Worm (Caenorhabditis elegans): ENCODE results near the gene F40F11.3.

Gene F40F11.3

DNA sequence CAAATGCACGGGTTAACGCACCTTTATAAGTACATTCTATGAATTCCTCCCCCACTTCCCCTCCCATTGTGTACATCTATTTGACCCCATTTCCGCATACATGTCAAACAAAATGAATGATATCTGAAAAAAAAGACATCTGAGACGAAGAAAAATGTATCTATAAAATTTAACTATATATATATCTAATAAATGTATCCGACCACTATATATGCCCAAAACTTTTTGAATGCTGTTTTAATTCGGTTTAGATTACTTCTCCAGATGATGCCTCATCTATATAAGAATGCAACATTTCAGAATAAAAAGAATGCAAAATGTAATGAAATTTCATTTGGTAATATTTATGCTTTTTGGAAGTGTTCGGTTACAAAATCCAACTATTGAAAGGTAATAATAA lies 15.3 kb downstream of the F40F11.3 start, which contains the start of gene rib-1 (continued):
- TF ChIP-seq unc-62 (GFP tag; optimal IDR thresholded peaks at IDR 0.05) (no peak), lin-26 (GFP tag; IDR thresholded peaks at IDR 0.05) (no peak)

DNA sequence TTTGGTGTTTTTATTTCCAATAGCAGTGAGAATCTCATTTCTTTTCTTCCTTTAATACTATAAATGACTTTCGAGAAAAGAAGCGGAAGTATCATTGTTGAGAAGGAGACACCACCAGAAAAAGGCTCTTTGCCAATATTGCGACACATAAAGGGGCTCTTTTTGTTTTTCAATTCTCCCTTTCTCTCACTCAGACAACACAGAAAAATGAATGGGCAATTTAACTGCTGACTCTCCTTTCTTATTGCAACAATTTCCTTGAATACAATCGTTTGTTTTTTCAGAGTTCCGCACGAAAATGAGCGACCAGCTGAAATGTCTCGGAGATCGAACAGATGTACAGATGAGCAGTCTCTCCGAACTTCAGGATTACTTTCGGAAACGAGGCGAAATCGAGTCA lies 19.5 kb downstream of the F40F11.3 start:
- TF ChIP-seq F55B11.4 (tag; optimal IDR thresholded peaks at IDR 0.05; ENCODE audit: borderline replicate concordance, insufficient read depth) (no peak), nhr-80 (tag; optimal IDR thresholded peaks at IDR 0.05) (no peak), F57A8.1 (GFP tag; optimal IDR thresholded peaks at IDR 0.05) (no peak), lir-1 (GFP tag; conservative IDR thresholded peaks at IDR 0.05) (no peak)

- TF ChIP-seq ceh-91 (GFP tag; IDR thresholded peaks at IDR 0.05), result no peak
- TF ChIP-seq B0336.3 (GFP tag; IDR thresholded peaks at IDR 0.05), result no peak
- TF ChIP-seq madf-10 (tag; optimal IDR thresholded peaks at IDR 0.05), result no peak
- no peak for TF ChIP-seq Y53F4B.3 (GFP tag; IDR thresholded peaks at IDR 0.05)
Measured at ce11 chrIV:11572524-11572923, 21.3 kb downstream of the F40F11.3 start.

ce11 chrIV:11571374-11571839 lies 22.4 kb downstream of the F40F11.3 start:
- TF ChIP-seq mcd-1 (GFP tag; IDR thresholded peaks at IDR 0.05) (no peak), somi-1 (GFP tag; optimal IDR thresholded peaks at IDR 0.05) (peak; percentile 2), ekl-4 (GFP tag; IDR thresholded peaks at IDR 0.05) (peak; percentile 18; the same call in 1 of the 2 replicates), ZK185.1 (tag; optimal IDR thresholded peaks at IDR 0.05; ENCODE audit: poor library complexity, severe bottlenecking) (no peak), F37B4.10 (GFP tag; IDR thresholded peaks at IDR 0.05) (no peak), zfh-2 (GFP tag; conservative IDR thresholded peaks at IDR 0.05) (0 out of 2 replicates have a peak, but pooled peaks have one; percentile 4)

DNA sequence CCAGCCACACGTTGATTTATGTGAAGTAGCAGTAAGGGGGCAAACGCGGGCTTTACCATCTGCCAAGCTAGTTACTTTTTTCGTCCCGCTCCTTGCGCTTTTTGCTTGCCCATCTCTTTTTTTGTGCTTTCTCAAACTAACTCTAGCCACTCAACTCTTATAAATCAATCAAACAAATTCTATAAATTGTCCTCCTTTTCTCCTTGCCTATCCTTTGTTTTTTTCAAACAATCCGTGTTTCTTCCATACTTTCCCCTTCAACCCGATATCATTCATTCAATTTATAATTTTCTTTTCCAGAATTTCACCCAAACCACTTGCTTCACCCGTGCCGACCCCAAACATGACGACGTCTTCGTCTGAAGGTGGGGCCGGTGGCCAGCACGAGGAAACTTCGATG lies 23.6 kb downstream of the F40F11.3 start, which contains the start of gene srgp-1:
Gene srgp-1 (plus strand): TSS at position 301 of the 400 bp plus-strand sequence.
- TF ChIP-seq F57C9.4 (tag; optimal IDR thresholded peaks at IDR 0.05), result no peak
- TF ChIP-seq atf-7 (tag; optimal IDR thresholded peaks at IDR 0.05), result no peak
- no peak for TF ChIP-seq nhr-179 (tag; optimal IDR thresholded peaks at IDR 0.05)
- TF ChIP-seq madf-10 (tag; optimal IDR thresholded peaks at IDR 0.05), result no peak
- no peak for TF ChIP-seq nfya-1 (tag; optimal IDR thresholded peaks at IDR 0.05; ENCODE audit: borderline replicate concordance, insufficient read depth)
- TF ChIP-seq rcor-1 (GFP tag; IDR thresholded peaks at IDR 0.05), result no peak
- TF ChIP-seq Y79H2A.3 (GFP tag; conservative IDR thresholded peaks at IDR 0.05), result no peak
- TF ChIP-seq somi-1 (GFP tag; optimal IDR thresholded peaks at IDR 0.05), result no peak

- TF ChIP-seq nhr-120 (GFP tag; IDR thresholded peaks at IDR 0.05) (no peak), Y79H2A.3 (GFP tag; conservative IDR thresholded peaks at IDR 0.05) (no peak), ccch-3 (GFP tag; optimal IDR thresholded peaks at IDR 0.05) (no peak), zim-3 (tag; optimal IDR thresholded peaks at IDR 0.05) (no peak), madf-6 (GFP tag; IDR thresholded peaks at IDR 0.05) (no peak), ZK185.1 (tag; optimal IDR thresholded peaks at IDR 0.05; ENCODE audit: poor library complexity, severe bottlenecking) (no peak)
Measured at ce11 chrIV:11569795-11570194, 24.0 kb downstream of the F40F11.3 start.

DNA sequence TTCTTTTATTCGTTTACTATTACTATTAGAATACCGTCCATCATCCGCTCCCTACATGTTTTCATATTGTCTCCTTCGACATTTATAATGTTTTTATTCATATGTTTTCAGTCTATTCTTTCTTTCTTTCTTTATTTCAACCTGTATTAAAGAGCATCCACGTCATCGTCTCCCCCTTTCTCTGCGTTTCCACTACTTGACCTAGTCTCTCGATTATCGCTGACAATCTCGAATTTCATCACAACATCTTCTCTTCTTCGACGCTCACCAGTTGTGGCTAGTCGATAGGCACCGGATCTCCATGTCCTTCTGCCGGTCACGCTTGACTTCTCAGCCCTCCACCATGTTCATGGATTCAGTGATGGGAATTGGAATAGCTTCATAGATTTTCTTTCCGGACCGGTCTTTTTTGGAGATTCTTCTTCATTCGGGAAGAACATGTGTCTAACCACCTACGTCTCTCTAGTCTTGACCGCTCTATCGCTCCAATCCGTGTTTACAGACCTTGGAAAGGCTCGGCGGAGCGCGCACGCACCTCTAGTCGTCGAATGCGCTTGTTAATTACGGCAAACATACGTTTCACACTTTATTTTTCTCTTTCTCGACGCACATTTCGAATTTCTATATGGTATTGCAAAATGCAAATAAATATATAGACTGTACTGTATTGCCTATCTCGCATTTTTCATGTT lies 25.4 kb downstream of the F40F11.3 start:
- TF ChIP-seq let-526 (GFP tag; IDR thresholded peaks at IDR 0.05) (no peak), madf-3 (GFP tag; IDR thresholded peaks at IDR 0.05) (peak; percentile 52; the same call in 1 of the 2 replicates), T26A5.8 (tag; optimal IDR thresholded peaks at IDR 0.05) (no peak), let-607 (tag; optimal IDR thresholded peaks at IDR 0.05) (no peak), nhr-90 (tag; optimal IDR thresholded peaks at IDR 0.05) (no peak), cebp-1 (GFP tag; IDR thresholded peaks at IDR 0.05) (no peak), cebp-1 (tag; optimal IDR thresholded peaks at IDR 0.05) (peak; percentile 4), lin-26 (GFP tag; IDR thresholded peaks at IDR 0.05) (no peak), B0336.3 (GFP tag; IDR thresholded peaks at IDR 0.05) (no peak), egl-18 (GFP tag; IDR thresholded peaks at IDR 0.05) (no peak), ZK185.1 (tag; optimal IDR thresholded peaks at IDR 0.05; ENCODE audit: poor library complexity, severe bottlenecking) (no peak), lin-40 (tag; optimal IDR thresholded peaks at IDR 0.05) (no peak), ccch-3 (GFP tag; optimal IDR thresholded peaks at IDR 0.05) (no peak)
